Fruit fly (Drosophila melanogaster): ENCODE measurements around the gene shps.

shps gene

DNA sequence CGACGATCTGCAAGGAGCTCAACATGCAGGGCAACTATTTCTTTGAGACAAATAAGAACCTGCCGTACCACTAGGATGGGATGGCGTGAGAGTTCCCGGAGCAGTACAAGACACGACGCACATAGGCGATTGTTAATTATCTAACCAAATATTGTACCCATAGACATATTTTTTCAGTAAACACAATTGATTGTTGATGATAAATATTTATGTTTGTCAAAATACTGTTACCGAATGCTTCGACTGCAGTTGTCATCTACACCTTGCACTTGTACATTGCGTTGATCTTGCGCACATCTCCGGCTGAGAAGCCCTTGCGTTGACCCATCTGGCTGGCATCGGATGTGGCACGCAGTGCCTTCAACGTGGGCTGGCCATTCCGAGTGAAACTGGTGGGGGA, 13.8 kb downstream of the shps start (continued):
- no peak for TF ChIP-seq CG12769 (tag; optimal IDR thresholded peaks at IDR 0.05)
- TF ChIP-seq sqz (GFP tag; optimal IDR thresholded peaks at IDR 0.05): peak; percentile 26
- TF ChIP-seq pros (GFP tag; optimal IDR thresholded peaks at IDR 0.05): no peak
- peak; percentile 57 for TF ChIP-seq nerfin-1 (tag; optimal IDR thresholded peaks at IDR 0.05)
- no peak for TF ChIP-seq B-H2 (GFP tag; optimal IDR thresholded peaks at IDR 0.05)
- no peak for TF ChIP-seq slou (GFP tag; optimal IDR thresholded peaks at IDR 0.05)
- TF ChIP-seq CG14860 (GFP tag; IDR thresholded peaks at IDR 0.05; ENCODE audit: partially characterized antibody): no peak
- no peak for TF ChIP-seq Bdp1 (GFP tag; optimal IDR thresholded peaks at IDR 0.05)
- peak; percentile 4 for TF ChIP-seq CG10209 (GFP tag; optimal IDR thresholded peaks at IDR 0.05)
- TF ChIP-seq CG10565 (GFP tag; optimal IDR thresholded peaks at IDR 0.05): no peak
- no peak for TF ChIP-seq Chrac-16 (GFP tag; optimal IDR thresholded peaks at IDR 0.05)
- TF ChIP-seq CG10979 (tag; optimal IDR thresholded peaks at IDR 0.05): peak; percentile 55
- no peak for TF ChIP-seq tap (tag; optimal IDR thresholded peaks at IDR 0.05)
- TF ChIP-seq dpn (GFP tag; optimal IDR thresholded peaks at IDR 0.05): no peak
- no peak for TF ChIP-seq CG7928 (GFP tag; optimal IDR thresholded peaks at IDR 0.05)
- no peak for TF ChIP-seq eve (GFP tag; optimal IDR thresholded peaks at IDR 0.05)
- TF ChIP-seq CG3726 (GFP tag; IDR thresholded peaks at IDR 0.05): no peak
- TF ChIP-seq sd (tag; optimal IDR thresholded peaks at IDR 0.05): no peak
- no peak for TF ChIP-seq onecut (GFP tag; IDR thresholded peaks at IDR 0.05)
- TF ChIP-seq CG17385 (GFP tag; optimal IDR thresholded peaks at IDR 0.05): no peak
- TF ChIP-seq CG42726 (GFP tag; IDR thresholded peaks at IDR 0.05; ENCODE audit: partially characterized antibody): no peak
- no peak for TF ChIP-seq HLH3B (GFP tag; IDR thresholded peaks at IDR 0.05)
- TF ChIP-seq CG2116 (GFP tag; optimal IDR thresholded peaks at IDR 0.05): no peak
- TF ChIP-seq dimm (GFP tag; IDR thresholded peaks at IDR 0.05): no peak
- no peak for TF ChIP-seq CG4404 (GFP tag; IDR thresholded peaks at IDR 0.05)
- TF ChIP-seq CG12155 (GFP tag; optimal IDR thresholded peaks at IDR 0.05): no peak
- TF ChIP-seq CG34376 (GFP tag; optimal IDR thresholded peaks at IDR 0.05): no peak
- TF ChIP-seq Hr39 (optimal IDR thresholded peaks at IDR 0.05): no peak
- TF ChIP-seq CG3838 (GFP tag; optimal IDR thresholded peaks at IDR 0.05): no peak
- no peak for TF ChIP-seq C15 (GFP tag; IDR thresholded peaks at IDR 0.05)
- TF ChIP-seq gem (tag; optimal IDR thresholded peaks at IDR 0.05): peak; percentile 38
- peak; percentile 14 for TF ChIP-seq org-1 (GFP tag; optimal IDR thresholded peaks at IDR 0.05)
- no peak for TF ChIP-seq Dp (GFP tag; optimal IDR thresholded peaks at IDR 0.05)
- no peak for TF ChIP-seq CG10462 (GFP tag; optimal IDR thresholded peaks at IDR 0.05)
- no peak for TF ChIP-seq CG3163 (GFP tag; optimal IDR thresholded peaks at IDR 0.05)
- no peak for TF ChIP-seq bcd (GFP tag; optimal IDR thresholded peaks at IDR 0.05)
- TF ChIP-seq esg (GFP tag; conservative IDR thresholded peaks at IDR 0.05): no peak
- TF ChIP-seq CG8944 (GFP tag; optimal IDR thresholded peaks at IDR 0.05): no peak
- TF ChIP-seq crp (GFP tag; optimal IDR thresholded peaks at IDR 0.05): no peak
- TF ChIP-seq mld (GFP tag; IDR thresholded peaks at IDR 0.05; ENCODE audit: partially characterized antibody): no peak
- peak; percentile 38; the same call in 1 of the 2 replicates for TF ChIP-seq Xrp1 (GFP tag; IDR thresholded peaks at IDR 0.05)
- TF ChIP-seq Sox102F (GFP tag; optimal IDR thresholded peaks at IDR 0.05): no peak
- TF ChIP-seq CG2875 (GFP tag; optimal IDR thresholded peaks at IDR 0.05): peak; percentile 62
- TF ChIP-seq Trl (optimal IDR thresholded peaks at IDR 0.05): no peak
- no peak for TF ChIP-seq Trl (GFP tag; optimal IDR thresholded peaks at IDR 0.05)
- no peak for TF ChIP-seq gro (GFP tag; optimal IDR thresholded peaks at IDR 0.05)
- peak; percentile 19 for TF ChIP-seq Lhr (GFP tag; optimal IDR thresholded peaks at IDR 0.05)
- TF ChIP-seq CG43689 (GFP tag; IDR thresholded peaks at IDR 0.05): no peak
- no peak for TF ChIP-seq CG2199 (GFP tag; IDR thresholded peaks at IDR 0.05)
- TF ChIP-seq CG30403 (GFP tag; optimal IDR thresholded peaks at IDR 0.05): no peak
- TF ChIP-seq CG10431 (GFP tag; optimal IDR thresholded peaks at IDR 0.05): peak; percentile 62
- no peak for TF ChIP-seq CHES-1-like (GFP tag; optimal IDR thresholded peaks at IDR 0.05)

Measured in whole organism, embryonic.